Fruit fly (Drosophila melanogaster) whole organism, embryonic: Measurements from ENCODE around the gene Bet3.

ENCODE experiments used
- Atf-2 ChIP-seq: fragments of 200-800 bp; sonication (Bioruptor generic); optimal IDR thresholded peaks from 2 replicates; lab custom pipeline; 2016; ENCODE audit warnings: missing biosample characterization, missing genetic modification characterization
- B-H1 ChIP-seq: fragments of 200-800 bp; sonication (Bioruptor generic); IDR thresholded peaks from 3 replicates; pipeline ENCODE4 v1.3.6; 2022; ENCODE audit warnings: missing biosample characterization, missing genetic modification characterization
- Bteb2 ChIP-seq: fragments of 200-800 bp; sonication (Bioruptor generic); optimal IDR thresholded peaks from 2 replicates; lab custom pipeline; 2016; ENCODE audit warnings: missing biosample characterization, missing genetic modification characterization
- C15 ChIP-seq: fragments of 200-800 bp; sonication (Bioruptor generic); IDR thresholded peaks from 3 replicates; pipeline ENCODE4 v1.3.6; 2022; ENCODE audit warnings: missing biosample characterization, missing genetic modification characterization
- CG10565 ChIP-seq: fragments of 200-800 bp; sonication (Bioruptor generic); optimal IDR thresholded peaks from 3 replicates; lab custom pipeline; 2016; ENCODE audit warnings: missing biosample characterization, mild to moderate bottlenecking, missing genetic modification characterization
- CG11085 ChIP-seq: fragments of 200-800 bp; sonication (Bioruptor generic); IDR thresholded peaks from 2 replicates; pipeline ENCODE4 v1.3.6; 2022; ENCODE audit warnings: missing biosample characterization, missing genetic modification characterization
- CG12219 ChIP-seq: fragments of 200-800 bp; sonication (Bioruptor generic); optimal IDR thresholded peaks from 3 replicates; lab custom pipeline; 2018; ENCODE audit warnings: missing biosample characterization, mild to moderate bottlenecking, missing genetic modification characterization
- CG12236 ChIP-seq: fragments of 200-800 bp; sonication (Bioruptor generic); optimal IDR thresholded peaks from 2 replicates; lab custom pipeline; 2016; ENCODE audit warnings: missing biosample characterization, missing genetic modification characterization
- CG12659 ChIP-seq: fragments of 200-800 bp; sonication (Bioruptor generic); optimal IDR thresholded peaks from 3 replicates; lab custom pipeline; 2017; ENCODE audit warnings: mild to moderate bottlenecking, missing biosample characterization, missing genetic modification reagents, missing genetic modification characterization
- CG13775 ChIP-seq: fragments of 200-800 bp; sonication (Bioruptor generic); optimal IDR thresholded peaks from 3 replicates; lab custom pipeline; 2017; ENCODE audit warnings: missing biosample characterization, mild to moderate bottlenecking, missing genetic modification characterization
- CG14441 ChIP-seq: fragments of 200-800 bp; sonication (Bioruptor generic); IDR thresholded peaks from 2 replicates; pipeline ENCODE4 v1.3.6; 2022; ENCODE audit warnings: missing biosample characterization, missing genetic modification characterization
- CG15479 ChIP-seq: fragments of 200-800 bp; sonication (Bioruptor generic); optimal IDR thresholded peaks from 3 replicates; lab custom pipeline; 2019; ENCODE audit warnings: missing biosample characterization, mild to moderate bottlenecking, missing genetic modification characterization, moderate library complexity
- CG17361 ChIP-seq: fragments of 200-800 bp; sonication (Bioruptor generic); IDR thresholded peaks from 3 replicates; pipeline ENCODE4 v1.3.6; 2022; ENCODE audit warnings: missing biosample characterization, missing genetic modification characterization
- CG18619 ChIP-seq: fragments of 200-800 bp; sonication (Bioruptor generic); optimal IDR thresholded peaks from 3 replicates; lab custom pipeline; 2017; ENCODE audit warnings: missing biosample characterization, mild to moderate bottlenecking, missing genetic modification characterization
- CG34376 ChIP-seq: fragments of 200-800 bp; sonication (Bioruptor generic); optimal IDR thresholded peaks from 2 replicates; lab custom pipeline; 2018; ENCODE audit warnings: missing biosample characterization, mild to moderate bottlenecking, missing genetic modification characterization
- CG4328 ChIP-seq: fragments of 200-800 bp; sonication (Bioruptor generic); optimal IDR thresholded peaks from 3 replicates; lab custom pipeline; 2017; ENCODE audit warnings: missing biosample characterization, missing genetic modification reagents, missing genetic modification characterization
- CG6254 ChIP-seq: fragments of 200-800 bp; sonication (Bioruptor generic); optimal IDR thresholded peaks from 3 replicates; lab custom pipeline; 2017; ENCODE audit warnings: mild to moderate bottlenecking, missing biosample characterization, missing genetic modification reagents, missing genetic modification characterization
- CG6765 ChIP-seq: fragments of 200-800 bp; sonication (Bioruptor generic); optimal IDR thresholded peaks from 3 replicates; lab custom pipeline; 2017; ENCODE audit warnings: missing biosample characterization, mild to moderate bottlenecking, missing genetic modification characterization
- CG7556 ChIP-seq: fragments of 200-800 bp; sonication (Bioruptor generic); optimal IDR thresholded peaks from 2 replicates; lab custom pipeline; 2017; ENCODE audit warnings: missing biosample characterization, mild to moderate bottlenecking, missing genetic modification characterization
- CG8290 ChIP-seq, 3 experiments: fragments of 200-800 bp; sonication (Bioruptor generic); optimal IDR thresholded peaks; 2 replicates each; lab custom pipeline; 2016 to 2019; ENCODE audit warnings: missing biosample characterization in 3 of 3, missing genetic modification characterization in 3 of 3, mild to moderate bottlenecking in 2 of 3, moderate library complexity in 1 of 3
- CG9797 ChIP-seq: fragments of 200-800 bp; sonication (Bioruptor generic); optimal IDR thresholded peaks from 3 replicates; lab custom pipeline; 2018; ENCODE audit warnings: missing biosample characterization, mild to moderate bottlenecking, missing genetic modification characterization
- Chrac-16 ChIP-seq: fragments of 200-800 bp; sonication (Bioruptor generic); optimal IDR thresholded peaks from 3 replicates; lab custom pipeline; 2016; ENCODE audit warnings: missing biosample characterization, missing genetic modification characterization
- D ChIP-seq, 2 experiments: fragments of 200-800 bp in 1 of 2; fragments of >200 bp in 1 of 2; sonication (Bioruptor generic) in 1 of 2; optimal IDR thresholded peaks; 2 replicates in 1 of 2; 3 replicates in 1 of 2; lab custom pipeline; 2017; ENCODE audit warnings: mild to moderate bottlenecking in 1 of 2, missing biosample characterization in 1 of 2, missing genetic modification characterization in 1 of 2, missing genetic modification reagents in 1 of 2
- Doc2 ChIP-seq: fragments of 200-800 bp; sonication (Bioruptor generic); IDR thresholded peaks from 2 replicates; pipeline ENCODE4 v1.3.6; 2022; ENCODE audit warnings: missing biosample characterization, missing genetic modification characterization
- Fer1 ChIP-seq: fragments of 200-800 bp; sonication (Bioruptor generic); optimal IDR thresholded peaks from 2 replicates; lab custom pipeline; 2017; ENCODE audit warnings: missing biosample characterization, mild to moderate bottlenecking, missing genetic modification characterization
- HLH4C ChIP-seq: fragments of 200-800 bp; sonication (Bioruptor generic); IDR thresholded peaks from 3 replicates; pipeline ENCODE4 v1.3.6; 2022; ENCODE audit warnings: missing biosample characterization, missing genetic modification characterization; ENCODE audit not compliant: partially characterized antibody
- HLH54F ChIP-seq: fragments of 200-800 bp; sonication (Bioruptor generic); optimal IDR thresholded peaks from 3 replicates; lab custom pipeline; 2016; ENCODE audit warnings: missing biosample characterization, missing genetic modification characterization
- HmgZ ChIP-seq: fragments of 200-800 bp; sonication (Bioruptor generic); optimal IDR thresholded peaks from 2 replicates; lab custom pipeline; 2018; ENCODE audit warnings: missing biosample characterization, mild to moderate bottlenecking, missing genetic modification characterization
- MESR4 ChIP-seq: fragments of 200-800 bp; sonication (Bioruptor generic); optimal IDR thresholded peaks from 2 replicates; lab custom pipeline; 2018; ENCODE audit warnings: missing biosample characterization, mild to moderate bottlenecking, missing genetic modification characterization, moderate library complexity
- NK7.1 ChIP-seq: fragments of 200-800 bp; sonication (Bioruptor generic); optimal IDR thresholded peaks from 3 replicates; lab custom pipeline; 2016; ENCODE audit warnings: missing biosample characterization, missing genetic modification characterization
- Oli ChIP-seq: fragments of 200-800 bp; sonication (Bioruptor generic); optimal IDR thresholded peaks from 2 replicates; lab custom pipeline; 2018; ENCODE audit warnings: missing biosample characterization, mild to moderate bottlenecking, missing genetic modification characterization, moderate library complexity
- Optix ChIP-seq: fragments of 200-800 bp; sonication (Bioruptor generic); IDR thresholded peaks from 3 replicates; pipeline ENCODE4 v1.3.6; 2022; ENCODE audit warnings: missing biosample characterization, missing genetic modification characterization
- Ravus ChIP-seq: fragments of 200-800 bp; sonication (Bioruptor generic); IDR thresholded peaks from 2 replicates; pipeline ENCODE4 v1.3.6; 2022; ENCODE audit warnings: missing biosample characterization, missing genetic modification characterization
- Side ChIP-seq: fragments of 200-800 bp; sonication (Bioruptor generic); optimal IDR thresholded peaks from 2 replicates; lab custom pipeline; 2016; ENCODE audit warnings: missing biosample characterization, missing genetic modification characterization
- Sry-β ChIP-seq: fragments of 200-800 bp; sonication (Bioruptor generic); optimal IDR thresholded peaks from 2 replicates; lab custom pipeline; 2018; ENCODE audit warnings: missing biosample characterization, mild to moderate bottlenecking, missing genetic modification characterization, moderate library complexity
- aop ChIP-seq: fragments of 200-800 bp; sonication (Bioruptor generic); IDR thresholded peaks from 2 replicates; pipeline ENCODE4 v1.3.6; 2022; ENCODE audit warnings: missing biosample characterization, missing genetic modification characterization
- ap ChIP-seq: fragments of 200-800 bp; sonication (Bioruptor generic); IDR thresholded peaks from 2 replicates; pipeline ENCODE4 v1.3.6; 2022; ENCODE audit warnings: missing biosample characterization, missing genetic modification characterization
- ato ChIP-seq: fragments of 200-800 bp; sonication (Bioruptor generic); IDR thresholded peaks from 2 replicates; pipeline ENCODE4 v1.3.6; 2022; ENCODE audit warnings: missing biosample characterization, missing genetic modification characterization; ENCODE audit not compliant: partially characterized antibody
- bbx ChIP-seq: fragments of 200-800 bp; sonication (Bioruptor generic); IDR thresholded peaks from 2 replicates; pipeline ENCODE4 v1.3.6; 2022; ENCODE audit warnings: missing biosample characterization, missing genetic modification characterization; ENCODE audit not compliant: partially characterized antibody
- cato ChIP-seq: fragments of 200-800 bp; sonication (Bioruptor generic); optimal IDR thresholded peaks from 2 replicates; lab custom pipeline; 2016; ENCODE audit warnings: missing biosample characterization, missing genetic modification characterization, borderline replicate concordance
- cg ChIP-seq: fragments of 200-800 bp; sonication (Bioruptor generic); optimal IDR thresholded peaks from 3 replicates; lab custom pipeline; 2019; ENCODE audit warnings: missing biosample characterization, mild to moderate bottlenecking, missing genetic modification characterization, moderate library complexity
- chn ChIP-seq: fragments of 200-800 bp; sonication (Bioruptor generic); optimal IDR thresholded peaks from 2 replicates; lab custom pipeline; 2016; ENCODE audit warnings: missing biosample characterization, missing genetic modification characterization
- fd3F ChIP-seq: fragments of 200-800 bp; sonication (Bioruptor generic); optimal IDR thresholded peaks from 2 replicates; lab custom pipeline; 2018; ENCODE audit warnings: missing biosample characterization, mild to moderate bottlenecking, missing genetic modification characterization, moderate library complexity
- mam ChIP-seq: fragments of 200-800 bp; sonication (Bioruptor generic); optimal IDR thresholded peaks from 3 replicates; lab custom pipeline; 2016; ENCODE audit warnings: missing biosample characterization, missing genetic modification characterization
- peb ChIP-seq: fragments of 200-800 bp; sonication (Bioruptor generic); IDR thresholded peaks from 2 replicates; pipeline ENCODE4 v1.3.6; 2022; ENCODE audit warnings: missing biosample characterization, missing genetic modification characterization
- pros ChIP-seq: fragments of 200-800 bp; sonication (Bioruptor generic); optimal IDR thresholded peaks from 3 replicates; lab custom pipeline; 2019; ENCODE audit warnings: missing biosample characterization, mild to moderate bottlenecking, missing genetic modification characterization, moderate library complexity
- repo ChIP-seq: fragments of 200-800 bp; sonication (Bioruptor generic); optimal IDR thresholded peaks from 2 replicates; lab custom pipeline; 2016; ENCODE audit warnings: missing biosample characterization, missing genetic modification characterization
- sc ChIP-seq, 3 experiments: fragments of >200 bp in 2 of 3; fragments of 200-800 bp in 1 of 3; sonication (Bioruptor generic) in 1 of 3; optimal IDR thresholded peaks; 2 replicates in 2 of 3; 3 replicates in 1 of 3; lab custom pipeline; 2017; ENCODE audit warnings: mild to moderate bottlenecking in 1 of 3, missing biosample characterization in 1 of 3, missing genetic modification characterization in 1 of 3, missing genetic modification reagents in 1 of 3
- zen2 ChIP-seq: fragments of 200-800 bp; sonication (Bioruptor generic); IDR thresholded peaks from 3 replicates; pipeline ENCODE4 v1.3.6; 2022; ENCODE audit warnings: missing biosample characterization, missing genetic modification characterization; ENCODE audit not compliant: partially characterized antibody

The Bet3 gene

dm6 chr3L:9397156-9397555 lies 44.9 kb downstream of the Bet3 start (continued):
- no peak for TF ChIP-seq CG17361
- TF ChIP-seq repo (GFP tag; lab: Kevin White, UChicago), result peak; percentile 41
- TF ChIP-seq CG6254 (GFP tag; lab: Kevin White, UChicago), result peak; percentile 34
- peak; percentile 86 for TF ChIP-seq Side
- peak; percentile 12 for TF ChIP-seq CG15479
- peak; percentile 10 for TF ChIP-seq HLH54F (GFP tag; lab: Kevin White, UChicago)
- no peak for TF ChIP-seq peb (GFP tag; lab: Robert Waterston, UW)
- peak; percentile 50 for TF ChIP-seq fd3F (GFP tag; lab: Kevin White, UChicago)
- TF ChIP-seq pros (GFP tag; lab: Kevin White, UChicago), result no peak
- no peak for TF ChIP-seq Chrac-16 (GFP tag; lab: Kevin White, UChicago)
- peak; percentile 68 for TF ChIP-seq mam
- TF ChIP-seq Atf-2 (GFP tag; lab: Kevin White, UChicago), result no peak
- peak; percentile 52 for TF ChIP-seq CG18619 (GFP tag; lab: Kevin White, UChicago)
- no peak for TF ChIP-seq zen2 (GFP tag; lab: Robert Waterston, UW)
- no peak for TF ChIP-seq Oli (tag; lab: Kevin White, UChicago)
- peak; percentile 3 for TF ChIP-seq Bteb2 (GFP tag; lab: Kevin White, UChicago)
- no peak for TF ChIP-seq ap (GFP tag; lab: Robert Waterston, UW)
- TF ChIP-seq CG34376 (GFP tag; lab: Kevin White, UChicago), result peak; percentile 75
- TF ChIP-seq sc (optimal IDR thresholded peaks at IDR 0.05; lab: Kevin White, UChicago), result no peak
- TF ChIP-seq sc (GFP tag; optimal IDR thresholded peaks at IDR 0.05; lab: Kevin White, UChicago), result peak; percentile 28
- peak; percentile 75 for TF ChIP-seq NK7.1 (GFP tag; lab: Kevin White, UChicago)
- peak; percentile 67 for TF ChIP-seq CG7556 (GFP tag; lab: Kevin White, UChicago)
- TF ChIP-seq chn (GFP tag; lab: Kevin White, UChicago), result no peak
- TF ChIP-seq cg (GFP tag; lab: Kevin White, UChicago), result no peak
- no peak for TF ChIP-seq Sry-β (GFP tag; lab: Kevin White, UChicago)
- TF ChIP-seq C15, result no peak; the same call in 2 of the 3 replicates
- peak; percentile 70 for TF ChIP-seq CG4328 (GFP tag; lab: Kevin White, UChicago)
- no peak for TF ChIP-seq aop (GFP tag; lab: Robert Waterston, UW)
- TF ChIP-seq D (optimal IDR thresholded peaks at IDR 0.05; lab: Kevin White, UChicago), result no peak
- TF ChIP-seq D (GFP tag; optimal IDR thresholded peaks at IDR 0.05; lab: Kevin White, UChicago), result peak; percentile 48
- TF ChIP-seq Fer1 (GFP tag; lab: Kevin White, UChicago), result peak; percentile 93
- TF ChIP-seq Doc2 (GFP tag; lab: Robert Waterston, UW), result no peak
- TF ChIP-seq CG14441 (GFP tag; lab: Robert Waterston, UW), result peak; percentile 33; the same call in 1 of the 2 replicates
- TF ChIP-seq cato (GFP tag; lab: Kevin White, UChicago), result no peak
- TF ChIP-seq CG9797 (GFP tag; lab: Kevin White, UChicago), result peak; percentile 1
- no peak for TF ChIP-seq CG10565 (GFP tag; lab: Kevin White, UChicago)
- no peak for TF ChIP-seq ato (GFP tag; lab: Robert Waterston, UW)
- peak; percentile 20 for TF ChIP-seq CG13775 (GFP tag; lab: Kevin White, UChicago)
- no peak for TF ChIP-seq MESR4
- TF ChIP-seq CG12659, result peak; percentile 20
- TF ChIP-seq CG8290 (GFP tag; optimal IDR thresholded peaks at IDR 0.05; lab: Kevin White, UChicago), result peak; percentile 53
- peak in 1 of 2 experiments; percentile 91 for TF ChIP-seq CG8290 (tag; optimal IDR thresholded peaks at IDR 0.05; lab: Kevin White, UChicago)
- TF ChIP-seq Optix (GFP tag; lab: Robert Waterston, UW), result no peak
- TF ChIP-seq CG6765, result peak; percentile 89
- TF ChIP-seq CG11085 (GFP tag; lab: Robert Waterston, UW), result no peak
- TF ChIP-seq CG12219 (GFP tag; lab: Kevin White, UChicago), result peak; percentile 30
- no peak for TF ChIP-seq HLH4C (GFP tag; lab: Robert Waterston, UW)
- peak; percentile 15; the same call in 1 of the 3 replicates for TF ChIP-seq B-H1 (GFP tag; lab: Robert Waterston, UW)
- TF ChIP-seq HmgZ (tag; lab: Kevin White, UChicago), result peak; percentile 44
- no peak for TF ChIP-seq bbx
- TF ChIP-seq Ravus (GFP tag; lab: Robert Waterston, UW), result no peak
- TF ChIP-seq CG12236, result peak; percentile 26
